Worm (Caenorhabditis elegans) whole organism, L2 larva: ENCODE measurements around the gene C29F7.10.
A peak's percentile ranks its signal among the peaks of the same experiment; 100 is the strongest.

Experiments
- C34F6.9 ChIP-seq: fragments of 150-350 bp; optimal IDR thresholded peaks from 2 replicates; lab custom pipeline; 2014; ENCODE audit warnings: missing biosample characterization, missing genetic modification characterization
- F13H6.1 ChIP-seq: sonication (generic microtip); optimal IDR thresholded peaks from 2 replicates; lab custom pipeline; 2016; ENCODE audit warnings: missing genetic modification characterization, missing compliant biosample characterization
- R02D3.7 ChIP-seq: fragments of 150-350 bp; optimal IDR thresholded peaks from 2 replicates; lab custom pipeline; 2014; ENCODE audit warnings: missing biosample characterization, missing genetic modification characterization
- Y55F3AM.14 ChIP-seq: fragments of 200-800 bp; sonication (Bioruptor generic); optimal IDR thresholded peaks from 2 replicates; lab custom pipeline; 2018; ENCODE audit warnings: mild to moderate bottlenecking, missing genetic modification characterization, missing compliant biosample characterization
- ZK546.5 ChIP-seq: sonication (generic microtip); optimal IDR thresholded peaks from 2 replicates; lab custom pipeline; 2017; ENCODE audit warnings: missing biosample characterization, missing genetic modification characterization
- alr-1 ChIP-seq: fragments of 150-350 bp; optimal IDR thresholded peaks from 2 replicates; lab custom pipeline; 2014; ENCODE audit warnings: missing biosample characterization, missing genetic modification characterization
- aly-2 ChIP-seq: fragments of 150-350 bp; optimal IDR thresholded peaks from 2 replicates; lab custom pipeline; 2014; ENCODE audit warnings: missing biosample characterization, missing genetic modification characterization
- ama-1 ChIP-seq: fragments of 150-350 bp; optimal IDR thresholded peaks from 2 replicates; lab custom pipeline; 2018; ENCODE audit warnings: inconsistent platforms
- blmp-1 ChIP-seq: sonication (generic microtip); optimal IDR thresholded peaks from 2 replicates; lab custom pipeline; 2017; ENCODE audit warnings: missing genetic modification characterization, mild to moderate bottlenecking, missing compliant biosample characterization, antibody characterized with exemption, moderate library complexity; ENCODE audit not compliant: insufficient read depth
- ceh-16 ChIP-seq: fragments of 150-350 bp; optimal IDR thresholded peaks from 2 replicates; lab custom pipeline; 2014; ENCODE audit warnings: missing biosample characterization, missing genetic modification characterization
- crh-2 ChIP-seq: sonication (generic microtip); optimal IDR thresholded peaks from 2 replicates; lab custom pipeline; 2017; ENCODE audit warnings: missing biosample characterization, missing genetic modification characterization
- dmd-4 ChIP-seq: sonication (generic microtip); optimal IDR thresholded peaks from 2 replicates; lab custom pipeline; 2017; ENCODE audit warnings: missing biosample characterization, missing genetic modification characterization
- egl-27 ChIP-seq: sonication (generic microtip); optimal IDR thresholded peaks from 3 replicates; lab custom pipeline; 2017; ENCODE audit warnings: missing biosample characterization, missing genetic modification reagents, missing genetic modification characterization
- fos-1 ChIP-seq: fragments of 150-350 bp; optimal IDR thresholded peaks from 2 replicates; lab custom pipeline; 2014; ENCODE audit warnings: missing biosample characterization, missing genetic modification characterization
- gmeb-1 ChIP-seq: fragments of 150-350 bp; optimal IDR thresholded peaks from 2 replicates; lab custom pipeline; 2014; ENCODE audit warnings: missing biosample characterization, missing genetic modification characterization
- lin-11 ChIP-seq: fragments of 150-350 bp; sonication (generic microtip); optimal IDR thresholded peaks from 2 replicates; lab custom pipeline; 2014; ENCODE audit warnings: missing biosample characterization, missing genetic modification characterization, inconsistent platforms, mixed read lengths
- lin-13 ChIP-seq: fragments of 150-350 bp; optimal IDR thresholded peaks from 2 replicates; lab custom pipeline; 2014; ENCODE audit warnings: missing biosample characterization, missing genetic modification reagents, missing genetic modification characterization
- lin-39 ChIP-seq: fragments of 150-350 bp; optimal IDR thresholded peaks from 2 replicates; lab custom pipeline; 2014; ENCODE audit warnings: missing biosample characterization, missing genetic modification reagents, missing genetic modification characterization
- lsy-2 ChIP-seq, 2 experiments: fragments of 150-350 bp in 1 of 2; sonication (generic microtip) in 1 of 2; optimal IDR thresholded peaks; 2 replicates each; lab custom pipeline; 2014 to 2017; ENCODE audit warnings: missing biosample characterization in 2 of 2, missing genetic modification characterization in 2 of 2
- mab-5 ChIP-seq: fragments of 150-350 bp; optimal IDR thresholded peaks from 2 replicates; lab custom pipeline; 2014; ENCODE audit warnings: missing biosample characterization, missing genetic modification characterization
- mbf-1 ChIP-seq: sonication (generic microtip); optimal IDR thresholded peaks from 2 replicates; lab custom pipeline; 2017; ENCODE audit warnings: missing biosample characterization, missing genetic modification characterization
- nhr-10 ChIP-seq: sonication (generic microtip); optimal IDR thresholded peaks from 2 replicates; lab custom pipeline; 2017; ENCODE audit warnings: missing biosample characterization, missing genetic modification characterization
- nhr-11 ChIP-seq: fragments of 150-350 bp; optimal IDR thresholded peaks from 2 replicates; lab custom pipeline; 2014; ENCODE audit warnings: missing biosample characterization, missing genetic modification characterization
- nhr-129 ChIP-seq: fragments of 150-350 bp; optimal IDR thresholded peaks from 2 replicates; lab custom pipeline; 2014; ENCODE audit warnings: missing biosample characterization, missing genetic modification characterization
- nhr-21 ChIP-seq: fragments of 150-350 bp; optimal IDR thresholded peaks from 2 replicates; lab custom pipeline; 2014; ENCODE audit warnings: missing biosample characterization, missing genetic modification characterization
- nhr-23 ChIP-seq: fragments of 150-350 bp; optimal IDR thresholded peaks from 2 replicates; lab custom pipeline; 2014; ENCODE audit warnings: missing biosample characterization, missing genetic modification reagents, missing genetic modification characterization
- nhr-237 ChIP-seq: fragments of 150-350 bp; optimal IDR thresholded peaks from 2 replicates; lab custom pipeline; 2014; ENCODE audit warnings: missing biosample characterization, missing genetic modification characterization
- nhr-6 ChIP-seq: fragments of 150-350 bp; optimal IDR thresholded peaks from 2 replicates; lab custom pipeline; 2014; ENCODE audit warnings: missing biosample characterization, missing genetic modification characterization
- nhr-77 ChIP-seq: fragments of 150-350 bp; optimal IDR thresholded peaks from 2 replicates; lab custom pipeline; 2014; ENCODE audit warnings: missing biosample characterization, missing genetic modification characterization
- peb-1 ChIP-seq: fragments of 150-350 bp; optimal IDR thresholded peaks from 2 replicates; lab custom pipeline; 2014; ENCODE audit warnings: missing biosample characterization, missing genetic modification characterization
- sem-4 ChIP-seq: fragments of 150-350 bp; optimal IDR thresholded peaks from 2 replicates; lab custom pipeline; 2014; ENCODE audit warnings: missing biosample characterization, missing genetic modification reagents, missing genetic modification characterization
- sma-3 ChIP-seq: sonication (generic microtip); optimal IDR thresholded peaks from 2 replicates; lab custom pipeline; 2016; ENCODE audit warnings: missing genetic modification reagents, missing genetic modification characterization, missing compliant biosample characterization
- sma-9 ChIP-seq, 2 experiments: fragments of 150-350 bp in 1 of 2; sonication (generic microtip) in 1 of 2; optimal IDR thresholded peaks; 2 replicates each; lab custom pipeline; 2014 to 2016; ENCODE audit warnings: missing genetic modification characterization in 2 of 2, mild to moderate bottlenecking in 1 of 2, missing biosample characterization in 1 of 2, missing compliant biosample characterization in 1 of 2, missing genetic modification reagents in 1 of 2, moderate library complexity in 1 of 2
- snpc-4 ChIP-seq: fragments of 150-350 bp; optimal IDR thresholded peaks from 2 replicates; lab custom pipeline; 2014; ENCODE audit warnings: missing biosample characterization, missing genetic modification characterization
- unc-39 ChIP-seq: fragments of 150-350 bp; optimal IDR thresholded peaks from 2 replicates; lab custom pipeline; 2014; ENCODE audit warnings: missing biosample characterization, missing genetic modification characterization
- unc-55 ChIP-seq: fragments of 150-350 bp; sonication (generic microtip); optimal IDR thresholded peaks from 3 replicates; lab custom pipeline; 2014; ENCODE audit warnings: missing biosample characterization, missing genetic modification reagents, missing genetic modification characterization
- unc-62 ChIP-seq: fragments of 150-350 bp; optimal IDR thresholded peaks from 2 replicates; lab custom pipeline; 2014; ENCODE audit warnings: missing biosample characterization, missing genetic modification reagents, missing genetic modification characterization
- ztf-1 ChIP-seq: fragments of 200-800 bp; sonication (Bioruptor generic); conservative IDR thresholded peaks from 2 replicates; pipeline ENCODE4 v1.3.6; 2022; ENCODE audit warnings: missing genetic modification characterization, missing compliant biosample characterization
- ztf-11 ChIP-seq: sonication (generic microtip); optimal IDR thresholded peaks from 2 replicates; lab custom pipeline; 2017; ENCODE audit warnings: missing biosample characterization, missing genetic modification characterization
- ztf-4 ChIP-seq: fragments of 150-350 bp; optimal IDR thresholded peaks from 2 replicates; lab custom pipeline; 2014; ENCODE audit warnings: missing biosample characterization, missing genetic modification characterization

Gene C29F7.10

ce11 chrX:13444267-13444666 lies 13.0 kb upstream of the C29F7.10 start:
- no peak for TF ChIP-seq ztf-11 (tag; lab: Kevin White, UChicago)
- TF ChIP-seq aly-2 (tag; lab: Kevin White, UChicago): no peak
- no peak for TF ChIP-seq ztf-1
- no peak for TF ChIP-seq C34F6.9 (tag; lab: Kevin White, UChicago)
- no peak for TF ChIP-seq Y55F3AM.14 (GFP tag; lab: Kevin White, UChicago)
- no peak for TF ChIP-seq nhr-10 (tag; lab: Kevin White, UChicago)
- no peak for TF ChIP-seq dmd-4 (tag; lab: Kevin White, UChicago)
- no peak for TF ChIP-seq ztf-4 (tag; lab: Kevin White, UChicago)
- TF ChIP-seq ceh-16: no peak
- no peak for TF ChIP-seq unc-55 (GFP tag; lab: Kevin White, UChicago)
- TF ChIP-seq sem-4 (tag; lab: Kevin White, UChicago): no peak
- TF ChIP-seq blmp-1: no peak
- TF ChIP-seq, all 48 proteins: peak for 0

DNA sequence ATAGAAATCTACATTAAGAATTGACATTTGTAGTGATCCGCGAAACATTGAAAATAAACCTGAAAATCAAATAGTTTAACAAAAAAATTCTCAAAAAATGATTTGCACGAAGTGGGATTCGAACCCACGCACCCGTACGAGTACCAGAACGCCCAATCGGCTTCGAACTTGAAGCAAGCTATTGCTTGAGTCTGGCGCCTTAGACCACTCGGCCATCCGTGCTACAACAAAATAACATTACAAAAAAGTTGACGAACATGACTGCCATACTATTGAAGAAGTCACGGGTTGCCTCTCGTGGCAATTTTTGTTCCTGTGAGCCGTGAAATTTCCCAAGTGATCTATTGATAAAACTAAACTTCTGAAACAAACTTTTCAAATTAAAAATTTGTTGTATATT lies 12.0 kb upstream of the C29F7.10 start:
- TF ChIP-seq sma-3 (GFP tag; lab: Kevin White, UChicago) (no peak), nhr-11 (tag; lab: Kevin White, UChicago) (no peak), blmp-1 (no peak), lin-39 (no peak), ama-1 (no peak), alr-1 (tag; lab: Kevin White, UChicago) (no peak), nhr-237 (tag; lab: Kevin White, UChicago) (no peak), gmeb-1 (tag; lab: Kevin White, UChicago) (no peak), sma-9 (GFP tag; optimal IDR thresholded peaks at IDR 0.05; lab: Kevin White, UChicago) (no peak), sma-9 (tag; optimal IDR thresholded peaks at IDR 0.05; lab: Kevin White, UChicago) (no peak), unc-62 (no peak), lsy-2 (tag; optimal IDR thresholded peaks at IDR 0.05; lab: Kevin White, UChicago) (no peak), fos-1 (tag; lab: Kevin White, UChicago) (no peak), sem-4 (tag; lab: Kevin White, UChicago) (no peak), nhr-21 (tag; lab: Kevin White, UChicago) (no peak), ztf-4 (tag; lab: Kevin White, UChicago) (no peak)

- TF ChIP-seq nhr-10 (tag; lab: Kevin White, UChicago) (no peak), ama-1 (no peak), snpc-4 (tag; lab: Kevin White, UChicago) (peak; percentile 3), blmp-1 (no peak), fos-1 (tag; lab: Kevin White, UChicago) (peak; percentile 45), lin-11 (tag; lab: Kevin White, UChicago) (peak; percentile 13), mab-5 (tag; lab: Kevin White, UChicago) (no peak), nhr-21 (tag; lab: Kevin White, UChicago) (peak; percentile 51), aly-2 (tag; lab: Kevin White, UChicago) (no peak), unc-39 (tag; lab: Kevin White, UChicago) (no peak), lin-39 (no peak), peb-1 (tag; lab: Kevin White, UChicago) (no peak), nhr-6 (tag; lab: Kevin White, UChicago) (no peak), nhr-77 (tag; lab: Kevin White, UChicago) (no peak), R02D3.7 (tag; lab: Kevin White, UChicago) (no peak), nhr-23 (tag; lab: Kevin White, UChicago) (no peak), ZK546.5 (tag; lab: Kevin White, UChicago) (no peak), mbf-1 (tag; lab: Kevin White, UChicago) (no peak), C34F6.9 (tag; lab: Kevin White, UChicago) (no peak), sma-9 (GFP tag; optimal IDR thresholded peaks at IDR 0.05; lab: Kevin White, UChicago) (peak; percentile 62), sma-9 (tag; optimal IDR thresholded peaks at IDR 0.05; lab: Kevin White, UChicago) (no peak), lin-13 (GFP tag; lab: Kevin White, UChicago) (no peak), unc-55 (GFP tag; lab: Kevin White, UChicago) (peak; percentile 45), nhr-129 (tag; lab: Kevin White, UChicago) (peak; percentile 75), ztf-1 (no peak), F13H6.1 (tag; lab: Kevin White, UChicago) (peak; percentile 47), gmeb-1 (tag; lab: Kevin White, UChicago) (peak; percentile 35), crh-2 (tag; lab: Kevin White, UChicago) (peak; percentile 60), egl-27 (tag; lab: Kevin White, UChicago) (no peak), sma-3 (GFP tag; lab: Kevin White, UChicago) (peak; percentile 31)
Measured at ce11 chrX:13442446-13442845, 11.2 kb upstream of the C29F7.10 start.
